Fruit fly (Drosophila melanogaster) whole organism, embryonic: Measurements from ENCODE around the gene CG9021.

Source experiments
- Blimp-1 ChIP-seq: fragments of 200-800 bp; sonication (Bioruptor generic); optimal IDR thresholded peaks from 3 replicates; lab custom pipeline; 2018; ENCODE audit warnings: missing biosample characterization, missing genetic modification characterization, mild to moderate bottlenecking, moderate library complexity, missing genetic modification reagents
- CG11560 ChIP-seq: fragments of 200-800 bp; sonication (Bioruptor generic); IDR thresholded peaks from 3 replicates; pipeline ENCODE4 v1.3.6; 2022; ENCODE audit warnings: missing biosample characterization, missing genetic modification characterization
- CG12071 ChIP-seq: fragments of 200-800 bp; sonication (Bioruptor generic); optimal IDR thresholded peaks from 3 replicates; lab custom pipeline; 2018; ENCODE audit warnings: missing biosample characterization, mild to moderate bottlenecking, missing genetic modification characterization
- CG12155 ChIP-seq: fragments of 200-800 bp; sonication (Bioruptor generic); optimal IDR thresholded peaks from 3 replicates; lab custom pipeline; 2016; ENCODE audit warnings: missing biosample characterization, missing genetic modification characterization
- CG12236 ChIP-seq: fragments of 200-800 bp; sonication (Bioruptor generic); optimal IDR thresholded peaks from 2 replicates; lab custom pipeline; 2016; ENCODE audit warnings: missing biosample characterization, missing genetic modification characterization
- CG1647 ChIP-seq: fragments of 200-800 bp; sonication (Bioruptor generic); optimal IDR thresholded peaks from 3 replicates; lab custom pipeline; 2016; ENCODE audit warnings: missing biosample characterization, missing genetic modification characterization
- CG16779 ChIP-seq: fragments of 200-800 bp; sonication (Bioruptor generic); IDR thresholded peaks from 2 replicates; pipeline ENCODE4 v1.3.6; 2022; ENCODE audit warnings: missing biosample characterization, missing genetic modification characterization
- CG17328 ChIP-seq: fragments of 200-800 bp; sonication (Bioruptor generic); IDR thresholded peaks from 2 replicates; pipeline ENCODE4 v1.3.6; 2022; ENCODE audit warnings: missing biosample characterization, missing genetic modification characterization
- CG17912 ChIP-seq: fragments of 200-800 bp; sonication (Bioruptor generic); optimal IDR thresholded peaks from 2 replicates; lab custom pipeline; 2018; ENCODE audit warnings: missing biosample characterization, mild to moderate bottlenecking, missing genetic modification characterization
- CG2129 ChIP-seq: fragments of 200-800 bp; sonication (Bioruptor generic); IDR thresholded peaks from 2 replicates; pipeline ENCODE4 v1.3.6; 2022; ENCODE audit warnings: missing biosample characterization, missing genetic modification characterization; ENCODE audit not compliant: partially characterized antibody
- CG31388 ChIP-seq: fragments of 200-800 bp; sonication (Bioruptor generic); optimal IDR thresholded peaks from 2 replicates; lab custom pipeline; 2016; ENCODE audit warnings: missing biosample characterization, missing genetic modification characterization
- CG3847 ChIP-seq: fragments of 200-800 bp; sonication (Bioruptor generic); IDR thresholded peaks from 2 replicates; pipeline ENCODE4 v1.3.6; 2022; ENCODE audit warnings: missing biosample characterization, missing genetic modification characterization
- CG4424 ChIP-seq: fragments of 200-800 bp; sonication (Bioruptor generic); optimal IDR thresholded peaks from 3 replicates; lab custom pipeline; 2016; ENCODE audit warnings: missing biosample characterization, missing genetic modification characterization
- CG5245 ChIP-seq: fragments of 200-800 bp; sonication (Bioruptor generic); optimal IDR thresholded peaks from 3 replicates; lab custom pipeline; 2016; ENCODE audit warnings: missing biosample characterization, missing genetic modification characterization
- CG7745 ChIP-seq: fragments of 200-800 bp; sonication (Bioruptor generic); optimal IDR thresholded peaks from 2 replicates; lab custom pipeline; 2018; ENCODE audit warnings: missing biosample characterization, mild to moderate bottlenecking, missing genetic modification characterization, moderate library complexity
- CG7839 ChIP-seq: fragments of 200-800 bp; sonication (Bioruptor generic); optimal IDR thresholded peaks from 3 replicates; lab custom pipeline; 2018; ENCODE audit warnings: missing biosample characterization, mild to moderate bottlenecking, missing genetic modification characterization, moderate library complexity
- CG9609 ChIP-seq: fragments of 200-800 bp; sonication (Bioruptor generic); optimal IDR thresholded peaks from 3 replicates; lab custom pipeline; 2016; ENCODE audit warnings: missing biosample characterization, missing genetic modification characterization
- Dip2 ChIP-seq: fragments of 200-800 bp; sonication (Bioruptor generic); IDR thresholded peaks from 2 replicates; pipeline ENCODE4 v1.3.6; 2022; ENCODE audit warnings: missing biosample characterization, missing genetic modification characterization
- E2f2 ChIP-seq: fragments of 200-800 bp; sonication (Bioruptor generic); IDR thresholded peaks from 2 replicates; pipeline ENCODE4 v1.3.6; 2022; ENCODE audit warnings: missing biosample characterization, missing genetic modification characterization
- Ets65A ChIP-seq: fragments of 200-800 bp; sonication (Bioruptor generic); peaks from one replicate; lab custom pipeline; 2016; ENCODE audit warnings: missing biosample characterization, missing genetic modification characterization
- Gsc ChIP-seq: fragments of 200-800 bp; sonication (Bioruptor generic); IDR thresholded peaks from 2 replicates; pipeline ENCODE4 v1.3.6; 2022; ENCODE audit warnings: missing biosample characterization, missing genetic modification characterization
- Hr3 ChIP-seq: fragments of 200-800 bp; sonication (Bioruptor generic); optimal IDR thresholded peaks from 3 replicates; lab custom pipeline; 2016; ENCODE audit warnings: missing biosample characterization, missing genetic modification characterization
- Hr39 ChIP-seq: fragments of >200 bp; optimal IDR thresholded peaks from 2 replicates; lab custom pipeline; 2017
- Max ChIP-seq: fragments of 200-800 bp; sonication (Bioruptor generic); optimal IDR thresholded peaks from 2 replicates; lab custom pipeline; 2016; ENCODE audit warnings: missing biosample characterization, mild to moderate bottlenecking, missing genetic modification characterization
- Ptx1 ChIP-seq: fragments of 200-800 bp; sonication (Bioruptor generic); IDR thresholded peaks from 2 replicates; pipeline ENCODE4 v1.3.6; 2022; ENCODE audit warnings: missing biosample characterization, missing genetic modification characterization
- Ravus ChIP-seq: fragments of 200-800 bp; sonication (Bioruptor generic); IDR thresholded peaks from 2 replicates; pipeline ENCODE4 v1.3.6; 2022; ENCODE audit warnings: missing biosample characterization, missing genetic modification characterization
- Rx ChIP-seq: fragments of 200-800 bp; sonication (Bioruptor generic); IDR thresholded peaks from 2 replicates; pipeline ENCODE4 v1.3.6; 2022; ENCODE audit warnings: missing biosample characterization, missing genetic modification characterization
- Six4 ChIP-seq: fragments of 200-800 bp; sonication (Bioruptor generic); optimal IDR thresholded peaks from 2 replicates; lab custom pipeline; 2016; ENCODE audit warnings: missing biosample characterization, missing genetic modification characterization
- Ssrp ChIP-seq: fragments of 200-800 bp; sonication (Bioruptor generic); optimal IDR thresholded peaks from 2 replicates; lab custom pipeline; 2018; ENCODE audit warnings: missing biosample characterization, mild to moderate bottlenecking, missing genetic modification characterization, moderate library complexity
- YL-1 ChIP-seq: fragments of 200-800 bp; sonication (Bioruptor generic); optimal IDR thresholded peaks from 3 replicates; lab custom pipeline; 2017; ENCODE audit warnings: missing biosample characterization, mild to moderate bottlenecking, missing genetic modification characterization
- amos ChIP-seq: fragments of 200-800 bp; sonication (Bioruptor generic); IDR thresholded peaks from 2 replicates; pipeline ENCODE4 v1.3.6; 2022; ENCODE audit warnings: missing biosample characterization, missing genetic modification characterization; ENCODE audit not compliant: partially characterized antibody
- bowl ChIP-seq: fragments of 200-800 bp; sonication (Bioruptor generic); IDR thresholded peaks from 2 replicates; pipeline ENCODE4 v1.3.6; 2022; ENCODE audit warnings: missing biosample characterization, missing genetic modification characterization
- cad ChIP-seq: fragments of >200 bp; optimal IDR thresholded peaks from 2 replicates; lab custom pipeline; 2017; ENCODE audit warnings: missing biosample characterization, missing genetic modification characterization
- chif ChIP-seq, 2 experiments: fragments of 200-800 bp; sonication (Bioruptor generic); optimal IDR thresholded peaks; 3 replicates each; lab custom pipeline; 2016; ENCODE audit warnings: missing biosample characterization in 2 of 2, missing genetic modification characterization in 2 of 2
- ci ChIP-seq: fragments of 200-800 bp; sonication (Bioruptor generic); IDR thresholded peaks from 3 replicates; pipeline ENCODE4 v1.3.6; 2022; ENCODE audit warnings: missing biosample characterization, missing genetic modification characterization
- eve ChIP-seq, 2 experiments: fragments of >200 bp; optimal IDR thresholded peaks; 2 replicates each; lab custom pipeline; 2017; ENCODE audit warnings: missing biosample characterization in 2 of 2, missing genetic modification characterization in 2 of 2
- gt ChIP-seq: fragments of 200-800 bp; sonication (Bioruptor generic); IDR thresholded peaks from 2 replicates; pipeline ENCODE4 v1.3.6; 2022; ENCODE audit warnings: missing biosample characterization, missing genetic modification characterization
- klu ChIP-seq: fragments of 200-800 bp; sonication (Bioruptor generic); IDR thresholded peaks from 2 replicates; pipeline ENCODE4 v1.3.6; 2022; ENCODE audit warnings: missing biosample characterization, missing genetic modification characterization
- lbe ChIP-seq: fragments of 200-800 bp; sonication (Bioruptor generic); optimal IDR thresholded peaks from 2 replicates; lab custom pipeline; 2016; ENCODE audit warnings: missing biosample characterization, mild to moderate bottlenecking, missing genetic modification characterization
- mld ChIP-seq: fragments of 200-800 bp; sonication (Bioruptor generic); IDR thresholded peaks from 3 replicates; pipeline ENCODE4 v1.3.6; 2022; ENCODE audit warnings: missing biosample characterization, missing genetic modification characterization; ENCODE audit not compliant: partially characterized antibody
- onecut ChIP-seq: fragments of 200-800 bp; sonication (Bioruptor generic); IDR thresholded peaks from 2 replicates; pipeline ENCODE4 v1.3.6; 2022; ENCODE audit warnings: missing biosample characterization, missing genetic modification characterization
- otp ChIP-seq: fragments of 200-800 bp; sonication (Bioruptor generic); IDR thresholded peaks from 3 replicates; pipeline ENCODE4, ENCODE4 v1.3.6; 2022; ENCODE audit warnings: missing biosample characterization, missing genetic modification characterization
- sd ChIP-seq: fragments of 200-800 bp; sonication (Bioruptor generic); optimal IDR thresholded peaks from 3 replicates; lab custom pipeline; 2018; ENCODE audit warnings: missing biosample characterization, mild to moderate bottlenecking, missing genetic modification characterization, moderate library complexity
- shn ChIP-seq: fragments of 200-800 bp; sonication (Bioruptor generic); optimal IDR thresholded peaks from 3 replicates; lab custom pipeline; 2016; ENCODE audit warnings: missing biosample characterization, missing genetic modification characterization
- sima ChIP-seq: fragments of 200-800 bp; sonication (Bioruptor generic); optimal IDR thresholded peaks from 2 replicates; lab custom pipeline; 2016; ENCODE audit warnings: missing biosample characterization, missing genetic modification characterization
- sqz ChIP-seq: fragments of 200-800 bp; sonication (Bioruptor generic); optimal IDR thresholded peaks from 3 replicates; lab custom pipeline; 2018; ENCODE audit warnings: missing biosample characterization, mild to moderate bottlenecking, missing genetic modification characterization
- sr ChIP-seq: fragments of 200-800 bp; sonication (Bioruptor generic); IDR thresholded peaks from 3 replicates; pipeline ENCODE4 v1.3.6; 2022; ENCODE audit warnings: missing biosample characterization, missing genetic modification characterization
- tll ChIP-seq, 2 experiments: fragments of 200-800 bp in 1 of 2; fragments of >200 bp in 1 of 2; sonication (Bioruptor generic) in 1 of 2; optimal IDR thresholded peaks; 2 replicates each; lab custom pipeline; 2017 to 2019; ENCODE audit warnings: missing biosample characterization in 2 of 2, missing genetic modification characterization in 2 of 2, mild to moderate bottlenecking in 1 of 2, moderate library complexity in 1 of 2
- ttk ChIP-seq: fragments of 200-800 bp; sonication (Bioruptor generic); IDR thresholded peaks from 2 replicates; pipeline ENCODE4 v2.1.2; 2022; ENCODE audit warnings: missing biosample characterization, missing genetic modification characterization
- z ChIP-seq: fragments of 200-800 bp; sonication (Bioruptor generic); IDR thresholded peaks from 3 replicates; pipeline ENCODE4 v1.3.6; 2022; ENCODE audit warnings: missing biosample characterization, missing genetic modification characterization

CG9021 gene

DNA sequence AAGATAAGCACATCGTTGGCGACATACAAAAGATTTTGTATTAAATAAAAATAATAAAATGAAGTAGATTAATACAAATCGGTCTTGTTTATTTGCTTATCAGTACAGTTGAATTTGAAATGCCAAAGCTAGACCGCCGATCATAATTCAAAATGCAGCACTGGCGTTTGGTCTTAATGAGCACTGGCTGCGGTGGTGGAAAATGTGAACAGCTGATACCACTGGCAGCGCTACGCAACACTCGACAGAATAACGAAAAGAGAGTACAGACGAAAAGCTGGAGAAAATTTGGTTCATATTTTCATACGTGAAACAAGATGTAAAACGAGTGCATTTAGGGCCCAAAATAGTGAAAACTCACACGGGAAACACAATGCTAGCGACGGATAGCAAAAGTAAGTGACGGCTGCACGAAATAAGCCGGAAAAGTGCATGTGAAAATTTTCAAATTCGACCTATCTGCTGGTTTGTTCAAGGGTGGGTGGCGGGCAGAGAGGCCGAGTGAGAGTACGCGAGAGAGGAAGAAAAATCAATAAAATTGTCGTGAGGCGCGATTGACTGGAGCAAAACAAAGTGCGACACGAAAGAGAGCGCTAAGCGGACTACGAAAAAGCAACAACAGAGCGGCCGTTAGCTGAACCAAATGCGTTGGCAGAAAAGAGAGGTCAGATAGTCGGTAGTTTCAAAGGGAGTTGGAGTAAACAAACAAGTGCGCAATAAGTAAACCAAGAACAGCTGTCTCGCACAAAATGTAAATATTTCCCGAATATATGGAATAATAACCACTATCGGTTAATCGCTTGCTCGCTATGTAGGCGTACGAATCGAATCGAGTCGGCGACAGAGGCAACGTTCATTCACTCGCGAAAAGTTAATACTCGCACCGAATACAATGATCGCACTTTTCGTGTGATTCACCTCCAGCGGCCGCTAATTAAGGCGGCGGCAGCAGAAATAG is 2.7 kb upstream of the CG9021 start, which contains the start of gene bchs (continued):
- TF ChIP-seq CG3847 (peak; percentile 74), CG12155 (GFP tag; lab: Kevin White, UChicago) (peak; percentile 45), mld (no peak), ci (peak; percentile 97), CG16779 (peak; percentile 64; the same call in 1 of the 2 replicates), Hr39 (lab: Kevin White, UChicago) (no peak), bowl (GFP tag; lab: Robert Waterston, UW) (peak; percentile 78), tll (GFP tag; optimal IDR thresholded peaks at IDR 0.05; lab: Kevin White, UChicago) (peak in 1 of 2 experiments; percentile 77), lbe (GFP tag; lab: Kevin White, UChicago) (no peak), YL-1 (GFP tag; lab: Kevin White, UChicago) (peak; percentile 95), E2f2 (GFP tag; lab: Robert Waterston, UW) (peak; percentile 97), CG7745 (tag; lab: Kevin White, UChicago) (peak; percentile 75), cad (GFP tag; lab: Kevin White, UChicago) (no peak), CG17328 (GFP tag; lab: Robert Waterston, UW) (peak; percentile 72), shn (GFP tag; lab: Kevin White, UChicago) (peak; percentile 86), klu (GFP tag; lab: Robert Waterston, UW) (no peak), CG7839 (tag; lab: Kevin White, UChicago) (no peak), amos (no peak; the same call in 1 of the 2 replicates), eve (GFP tag; optimal IDR thresholded peaks at IDR 0.05; lab: Kevin White, UChicago) (no peak), ttk (no peak), onecut (GFP tag; lab: Robert Waterston, UW) (peak; percentile 100), sd (tag; lab: Kevin White, UChicago) (peak; percentile 87), gt (GFP tag; lab: Robert Waterston, UW) (no peak), Max (peak; percentile 83), CG2129 (no peak), chif (GFP tag; optimal IDR thresholded peaks at IDR 0.05; lab: Kevin White, UChicago) (peak; percentile 81 to 84), CG12071 (peak; percentile 97), Gsc (GFP tag; lab: Robert Waterston, UW) (no peak), Rx (GFP tag; lab: Robert Waterston, UW) (peak; percentile 58), CG1647 (GFP tag; lab: Kevin White, UChicago) (peak; percentile 73), z (GFP tag; lab: Robert Waterston, UW) (peak; percentile 79), CG11560 (tag; lab: Robert Waterston, UW) (no peak), Ravus (GFP tag; lab: Robert Waterston, UW) (no peak; the same call in 1 of the 2 replicates), CG4424 (GFP tag; lab: Kevin White, UChicago) (no peak), sima (GFP tag; lab: Kevin White, UChicago) (peak; percentile 59), CG5245 (peak; percentile 75), Six4 (GFP tag; lab: Kevin White, UChicago) (peak; percentile 69), Blimp-1 (peak; percentile 84), sqz (GFP tag; lab: Kevin White, UChicago) (no peak), Ptx1 (GFP tag; lab: Robert Waterston, UW) (0 out of 2 replicates have a peak, but pooled peaks have one; percentile 23), Ets65A (GFP tag; lab: Kevin White, UChicago) (peak; percentile 90), CG17912 (GFP tag; lab: Kevin White, UChicago) (peak; percentile 92), CG9609 (peak; percentile 33), CG31388 (GFP tag; lab: Kevin White, UChicago) (peak; percentile 12), sr (GFP tag; lab: Robert Waterston, UW) (peak; percentile 91), Dip2 (GFP tag; lab: Robert Waterston, UW) (no peak), CG12236 (GFP tag; lab: Kevin White, UChicago) (peak; percentile 93), Ssrp (tag; lab: Kevin White, UChicago) (no peak), Hr3 (GFP tag; lab: Kevin White, UChicago) (peak; percentile 12), otp (GFP tag; lab: Robert Waterston, UW) (peak; percentile 89)
